Worm (Caenorhabditis elegans): ENCODE measurements around the gene F43D2.6.

F43D2.6 gene

DNA sequence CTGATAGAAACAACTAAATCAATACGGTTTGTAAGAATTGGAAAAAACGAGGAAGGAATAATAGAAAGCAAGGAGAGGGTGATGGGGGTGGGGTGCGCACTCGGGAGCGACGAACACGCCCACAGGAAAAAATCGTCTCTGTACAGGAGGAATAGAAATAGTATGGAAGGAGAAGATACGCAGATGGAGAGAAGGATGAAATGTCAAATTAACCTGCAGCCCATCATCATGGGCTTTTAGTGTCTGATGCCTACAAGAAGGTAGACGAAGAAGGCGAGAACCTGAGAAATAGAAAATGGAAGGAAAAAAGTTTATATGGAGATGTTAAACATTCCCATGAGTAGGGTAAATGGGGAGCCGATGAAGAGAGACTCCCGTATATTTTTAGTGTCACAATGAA is at the start of gene F43D2.6:
Gene F43D2.6, minus strand, starts transcription at position 62 of the 400 bp plus-strand sequence.
- TF ChIP-seq lin-11 (tag; optimal IDR thresholded peaks at IDR 0.05) (no peak), nhr-25 (tag; optimal IDR thresholded peaks at IDR 0.05) (no peak), Y55F3AM.14 (GFP tag; optimal IDR thresholded peaks at IDR 0.05) (no peak), C34F6.9 (tag; optimal IDR thresholded peaks at IDR 0.05) (no peak), mab-5 (tag; optimal IDR thresholded peaks at IDR 0.05) (no peak), skn-1 (tag; optimal IDR thresholded peaks at IDR 0.05) (no peak), ceh-82 (tag; optimal IDR thresholded peaks at IDR 0.05) (no peak), crh-2 (tag; optimal IDR thresholded peaks at IDR 0.05) (no peak), R02D3.7 (tag; optimal IDR thresholded peaks at IDR 0.05) (no peak), sem-4 (tag; optimal IDR thresholded peaks at IDR 0.05) (no peak), ZK546.5 (tag; optimal IDR thresholded peaks at IDR 0.05) (no peak), ztf-1 (GFP tag; conservative IDR thresholded peaks at IDR 0.05) (no peak), sma-9 (GFP tag; optimal IDR thresholded peaks at IDR 0.05) (no peak), sma-9 (tag; optimal IDR thresholded peaks at IDR 0.05) (no peak), blmp-1 (tag; optimal IDR thresholded peaks at IDR 0.05; ENCODE audit: insufficient read depth) (no peak), sma-3 (GFP tag; optimal IDR thresholded peaks at IDR 0.05) (no peak), nhr-6 (tag; optimal IDR thresholded peaks at IDR 0.05) (no peak), unc-39 (tag; optimal IDR thresholded peaks at IDR 0.05) (no peak)

- no peak for TF ChIP-seq crh-2 (tag; optimal IDR thresholded peaks at IDR 0.05)
- TF ChIP-seq ceh-16 (tag; optimal IDR thresholded peaks at IDR 0.05), result no peak
- TF ChIP-seq egl-27 (tag; optimal IDR thresholded peaks at IDR 0.05), result no peak
- no peak for TF ChIP-seq nhr-12 (tag; optimal IDR thresholded peaks at IDR 0.05)
- TF ChIP-seq ama-1 (optimal IDR thresholded peaks at IDR 0.05), result no peak
- TF ChIP-seq nhr-11 (tag; optimal IDR thresholded peaks at IDR 0.05), result no peak
- TF ChIP-seq ZK546.5 (tag; optimal IDR thresholded peaks at IDR 0.05), result no peak
- no peak for TF ChIP-seq unc-62 (GFP tag; optimal IDR thresholded peaks at IDR 0.05)
- no peak for TF ChIP-seq ztf-4 (tag; optimal IDR thresholded peaks at IDR 0.05)
- no peak for TF ChIP-seq lin-39 (tag; optimal IDR thresholded peaks at IDR 0.05)
- TF ChIP-seq nhr-237 (tag; optimal IDR thresholded peaks at IDR 0.05), result no peak
- TF ChIP-seq fos-1 (tag; optimal IDR thresholded peaks at IDR 0.05), result no peak
- no peak for TF ChIP-seq ztf-1 (GFP tag; conservative IDR thresholded peaks at IDR 0.05)
- TF ChIP-seq mdl-1 (tag; optimal IDR thresholded peaks at IDR 0.05), result no peak
- TF ChIP-seq Y55F3AM.14 (GFP tag; optimal IDR thresholded peaks at IDR 0.05), result no peak
- TF ChIP-seq zag-1 (tag; optimal IDR thresholded peaks at IDR 0.05), result no peak
- no peak for TF ChIP-seq nhr-25 (tag; optimal IDR thresholded peaks at IDR 0.05)
- no peak for TF ChIP-seq mbf-1 (tag; optimal IDR thresholded peaks at IDR 0.05)
Observed at ce11 chrV:14683926-14684325, 48.9 kb upstream of the F43D2.6 start.

ce11 chrV:14683291-14683690 is 48.3 kb upstream of the F43D2.6 start:
- peak; percentile 40 for TF ChIP-seq ama-1 (optimal IDR thresholded peaks at IDR 0.05)
- no peak for TF ChIP-seq snpc-4 (tag; optimal IDR thresholded peaks at IDR 0.05)
- no peak for TF ChIP-seq nhr-23 (tag; optimal IDR thresholded peaks at IDR 0.05)

- TF ChIP-seq sma-9 (GFP tag; optimal IDR thresholded peaks at IDR 0.05) (no peak), sma-9 (tag; optimal IDR thresholded peaks at IDR 0.05) (no peak), ztf-1 (GFP tag; conservative IDR thresholded peaks at IDR 0.05) (no peak), lsy-2 (tag; optimal IDR thresholded peaks at IDR 0.05) (no peak), ztf-11 (tag; optimal IDR thresholded peaks at IDR 0.05) (no peak), C34F6.9 (tag; optimal IDR thresholded peaks at IDR 0.05) (peak; percentile 14), F13H6.1 (tag; optimal IDR thresholded peaks at IDR 0.05) (no peak)
Observed at ce11 chrV:14682870-14683269, 47.9 kb upstream of the F43D2.6 start.

- TF ChIP-seq nhr-10 (tag; optimal IDR thresholded peaks at IDR 0.05) (no peak), zag-1 (tag; optimal IDR thresholded peaks at IDR 0.05) (no peak), nhr-23 (tag; optimal IDR thresholded peaks at IDR 0.05) (no peak), nhr-77 (tag; optimal IDR thresholded peaks at IDR 0.05) (no peak), skn-1 (tag; optimal IDR thresholded peaks at IDR 0.05) (no peak), mbf-1 (tag; optimal IDR thresholded peaks at IDR 0.05) (no peak), ztf-11 (tag; optimal IDR thresholded peaks at IDR 0.05) (no peak), Y55F3AM.14 (GFP tag; optimal IDR thresholded peaks at IDR 0.05) (no peak), unc-55 (GFP tag; optimal IDR thresholded peaks at IDR 0.05) (no peak), nhr-11 (tag; optimal IDR thresholded peaks at IDR 0.05) (no peak), ama-1 (optimal IDR thresholded peaks at IDR 0.05) (no peak), peb-1 (tag; optimal IDR thresholded peaks at IDR 0.05) (no peak), mab-5 (tag; optimal IDR thresholded peaks at IDR 0.05) (no peak), blmp-1 (tag; optimal IDR thresholded peaks at IDR 0.05; ENCODE audit: insufficient read depth) (no peak)
Observed at ce11 chrV:14680014-14680413, 45.0 kb upstream of the F43D2.6 start, which contains the start of gene C47E8.3. TSS of gene C47E8.3 (plus strand) at chrV:14680314.
